Fruit fly (Drosophila melanogaster) whole organism, embryonic: Measurements from ENCODE around the gene Grasp65.

Source experiments
- BEAF-32 ChIP-seq: fragments of 200-800 bp; sonication (Bioruptor generic); optimal IDR thresholded peaks from 3 replicates; lab custom pipeline; 2017; ENCODE audit warnings: missing biosample characterization, missing genetic modification characterization, mild to moderate bottlenecking, moderate library complexity, missing genetic modification reagents
- CG12942 ChIP-seq: fragments of 200-800 bp; sonication (Bioruptor generic); optimal IDR thresholded peaks from 3 replicates; lab custom pipeline; 2016; ENCODE audit warnings: missing biosample characterization, missing genetic modification characterization
- CG13287 ChIP-seq: fragments of 200-800 bp; sonication (Bioruptor generic); IDR thresholded peaks from 2 replicates; pipeline ENCODE4 v1.3.6; 2022; ENCODE audit warnings: missing biosample characterization, missing genetic modification characterization; ENCODE audit not compliant: partially characterized antibody
- CG15696 ChIP-seq: fragments of 200-800 bp; sonication (Bioruptor generic); optimal IDR thresholded peaks from 2 replicates; lab custom pipeline; 2019; ENCODE audit warnings: missing biosample characterization, mild to moderate bottlenecking, missing genetic modification characterization, moderate library complexity
- CG1603 ChIP-seq: fragments of 200-800 bp; sonication (Bioruptor generic); optimal IDR thresholded peaks from 2 replicates; lab custom pipeline; 2019; ENCODE audit warnings: missing biosample characterization, mild to moderate bottlenecking, missing genetic modification characterization, moderate library complexity
- CG17612 ChIP-seq: fragments of 200-800 bp; sonication (Bioruptor generic); IDR thresholded peaks from 2 replicates; pipeline ENCODE4 v1.3.6; 2022; ENCODE audit warnings: missing biosample characterization, missing genetic modification characterization
- CG1792 ChIP-seq: fragments of 200-800 bp; sonication (Bioruptor generic); optimal IDR thresholded peaks from 2 replicates; lab custom pipeline; 2016; ENCODE audit warnings: missing biosample characterization, missing genetic modification characterization
- CG2116 ChIP-seq: fragments of 200-800 bp; sonication (Bioruptor generic); optimal IDR thresholded peaks from 3 replicates; lab custom pipeline; 2018; ENCODE audit warnings: missing biosample characterization, mild to moderate bottlenecking, missing genetic modification characterization
- CG2129 ChIP-seq: fragments of 200-800 bp; sonication (Bioruptor generic); IDR thresholded peaks from 2 replicates; pipeline ENCODE4 v1.3.6; 2022; ENCODE audit warnings: missing biosample characterization, missing genetic modification characterization; ENCODE audit not compliant: partially characterized antibody
- CG2199 ChIP-seq: fragments of 200-800 bp; sonication (Bioruptor generic); IDR thresholded peaks from 3 replicates; pipeline ENCODE4 v1.3.6; 2022; ENCODE audit warnings: missing biosample characterization, missing genetic modification characterization
- CG2678 ChIP-seq: fragments of 200-800 bp; sonication (Bioruptor generic); optimal IDR thresholded peaks from 3 replicates; lab custom pipeline; 2019; ENCODE audit warnings: missing biosample characterization, mild to moderate bottlenecking, missing genetic modification characterization, moderate library complexity
- CG30431 ChIP-seq: fragments of 200-800 bp; sonication (Bioruptor generic); optimal IDR thresholded peaks from 2 replicates; lab custom pipeline; 2017; ENCODE audit warnings: missing biosample characterization, missing genetic modification characterization
- CG3163 ChIP-seq: fragments of 200-800 bp; sonication (Bioruptor generic); optimal IDR thresholded peaks from 3 replicates; lab custom pipeline; 2016; ENCODE audit warnings: missing biosample characterization, missing genetic modification characterization
- CG32767 ChIP-seq: fragments of 200-800 bp; sonication (Bioruptor generic); IDR thresholded peaks from 2 replicates; pipeline ENCODE4 v1.3.6; 2022; ENCODE audit warnings: missing biosample characterization, missing genetic modification characterization
- CG6765 ChIP-seq: fragments of 200-800 bp; sonication (Bioruptor generic); optimal IDR thresholded peaks from 3 replicates; lab custom pipeline; 2017; ENCODE audit warnings: missing biosample characterization, mild to moderate bottlenecking, missing genetic modification characterization
- CG9797 ChIP-seq: fragments of 200-800 bp; sonication (Bioruptor generic); optimal IDR thresholded peaks from 3 replicates; lab custom pipeline; 2018; ENCODE audit warnings: missing biosample characterization, mild to moderate bottlenecking, missing genetic modification characterization
- D19A ChIP-seq: fragments of 200-800 bp; optimal IDR thresholded peaks from 3 replicates; lab custom pipeline; 2019; ENCODE audit warnings: missing biosample characterization, mild to moderate bottlenecking, missing genetic modification characterization, moderate library complexity
- Dll ChIP-seq: fragments of 200-800 bp; sonication (Bioruptor generic); IDR thresholded peaks from 4 replicates; pipeline ENCODE4 v1.3.6; 2022; ENCODE audit warnings: missing biosample characterization, missing genetic modification characterization; ENCODE audit not compliant: partially characterized antibody
- Dp ChIP-seq: fragments of 200-800 bp; sonication (Bioruptor generic); optimal IDR thresholded peaks from 2 replicates; lab custom pipeline; 2018; ENCODE audit warnings: missing biosample characterization, mild to moderate bottlenecking, missing genetic modification characterization, moderate library complexity
- Dref ChIP-seq: fragments of 200-800 bp; sonication (Bioruptor generic); IDR thresholded peaks from 2 replicates; pipeline ENCODE4 v1.3.6; 2022; ENCODE audit warnings: missing biosample characterization, missing genetic modification characterization
- E2f2 ChIP-seq: fragments of 200-800 bp; sonication (Bioruptor generic); IDR thresholded peaks from 2 replicates; pipeline ENCODE4 v1.3.6; 2022; ENCODE audit warnings: missing biosample characterization, missing genetic modification characterization
- Eip74EF ChIP-seq, 2 experiments: fragments of 200-800 bp in 1 of 2; fragments of >200 bp in 1 of 2; sonication (Bioruptor generic) in 1 of 2; optimal IDR thresholded peaks; 2 replicates each; lab custom pipeline; 2017 to 2019; ENCODE audit warnings: missing biosample characterization in 2 of 2, missing genetic modification characterization in 2 of 2, mild to moderate bottlenecking in 1 of 2, moderate library complexity in 1 of 2
- H15 ChIP-seq: fragments of 200-800 bp; sonication (Bioruptor generic); IDR thresholded peaks from 3 replicates; pipeline ENCODE4 v1.3.6; 2022; ENCODE audit warnings: missing biosample characterization, missing genetic modification characterization
- HLHmδ ChIP-seq: fragments of 200-800 bp; sonication (Bioruptor generic); optimal IDR thresholded peaks from 2 replicates; lab custom pipeline; 2018; ENCODE audit warnings: missing biosample characterization, mild to moderate bottlenecking, missing genetic modification characterization, moderate library complexity
- MBD-R2 ChIP-seq: fragments of 200-800 bp; sonication (Bioruptor generic); IDR thresholded peaks from 2 replicates; pipeline ENCODE4 v1.3.6; 2022; ENCODE audit warnings: missing biosample characterization, missing genetic modification characterization
- MESR4 ChIP-seq: fragments of 200-800 bp; sonication (Bioruptor generic); optimal IDR thresholded peaks from 2 replicates; lab custom pipeline; 2018; ENCODE audit warnings: missing biosample characterization, mild to moderate bottlenecking, missing genetic modification characterization, moderate library complexity
- Ravus ChIP-seq: fragments of 200-800 bp; sonication (Bioruptor generic); IDR thresholded peaks from 2 replicates; pipeline ENCODE4 v1.3.6; 2022; ENCODE audit warnings: missing biosample characterization, missing genetic modification characterization
- Scr ChIP-seq: fragments of 200-800 bp; sonication (Bioruptor generic); IDR thresholded peaks from 2 replicates; pipeline ENCODE4 v1.3.6; 2022; ENCODE audit warnings: missing biosample characterization, missing genetic modification characterization; ENCODE audit not compliant: partially characterized antibody
- Tbp ChIP-seq: fragments of >200 bp; optimal IDR thresholded peaks from 2 replicates; lab custom pipeline; 2018; ENCODE audit warnings: missing biosample characterization, missing genetic modification characterization
- Usf ChIP-seq: fragments of 200-800 bp; sonication (Bioruptor generic); optimal IDR thresholded peaks from 2 replicates; lab custom pipeline; 2017; ENCODE audit warnings: missing genotype, missing biosample characterization, missing genetic modification characterization
- ash1 ChIP-seq: fragments of 200-800 bp; sonication (Bioruptor generic); optimal IDR thresholded peaks from 2 replicates; lab custom pipeline; 2018; ENCODE audit warnings: missing biosample characterization, mild to moderate bottlenecking, missing genetic modification characterization
- ato ChIP-seq: fragments of 200-800 bp; sonication (Bioruptor generic); IDR thresholded peaks from 2 replicates; pipeline ENCODE4 v1.3.6; 2022; ENCODE audit warnings: missing biosample characterization, missing genetic modification characterization; ENCODE audit not compliant: partially characterized antibody
- bbx ChIP-seq: fragments of 200-800 bp; sonication (Bioruptor generic); IDR thresholded peaks from 2 replicates; pipeline ENCODE4 v1.3.6; 2022; ENCODE audit warnings: missing biosample characterization, missing genetic modification characterization; ENCODE audit not compliant: partially characterized antibody
- danr ChIP-seq: fragments of 200-800 bp; sonication (Bioruptor generic); IDR thresholded peaks from 2 replicates; pipeline ENCODE4 v1.3.6; 2022; ENCODE audit warnings: missing biosample characterization, missing genetic modification characterization
- en ChIP-seq: fragments of 200-800 bp; sonication (Bioruptor generic); optimal IDR thresholded peaks from 2 replicates; lab custom pipeline; 2016; ENCODE audit warnings: missing biosample characterization, missing genetic modification characterization
- fd96Cb ChIP-seq: fragments of 200-800 bp; sonication (Bioruptor generic); optimal IDR thresholded peaks from 2 replicates; lab custom pipeline; 2018; ENCODE audit warnings: missing biosample characterization, mild to moderate bottlenecking, missing genetic modification characterization, moderate library complexity
- kah ChIP-seq: fragments of 200-800 bp; sonication (Bioruptor generic); optimal IDR thresholded peaks from 2 replicates; lab custom pipeline; 2018; ENCODE audit warnings: missing biosample characterization, mild to moderate bottlenecking, missing genetic modification characterization
- kni ChIP-seq: fragments of 200-800 bp; sonication (Bioruptor generic); optimal IDR thresholded peaks from 3 replicates; lab custom pipeline; 2017; ENCODE audit warnings: mild to moderate bottlenecking, missing biosample characterization, missing genetic modification reagents, missing genetic modification characterization
- pita ChIP-seq: fragments of 200-800 bp; sonication (Bioruptor generic); optimal IDR thresholded peaks from 2 replicates; lab custom pipeline; 2017; ENCODE audit warnings: missing biosample characterization, mild to moderate bottlenecking, missing genetic modification characterization
- prd ChIP-seq, 3 experiments: fragments of >200 bp in 2 of 3; fragments of 200-800 bp in 1 of 3; sonication (Bioruptor generic) in 1 of 3; optimal IDR thresholded peaks in 2 of 3; IDR thresholded peaks in 1 of 3; 2 replicates in 2 of 3; 3 replicates in 1 of 3; pipeline versions ENCODE4 v1.3.6 to Lab custom; 2017 to 2022; ENCODE audit warnings: missing biosample characterization in 1 of 3, missing genetic modification characterization in 1 of 3
- pzg ChIP-seq: fragments of 200-800 bp; sonication (Bioruptor generic); optimal IDR thresholded peaks from 3 replicates; lab custom pipeline; 2018; ENCODE audit warnings: missing biosample characterization, mild to moderate bottlenecking, missing genetic modification characterization, moderate library complexity
- sc ChIP-seq, 3 experiments: fragments of >200 bp in 2 of 3; fragments of 200-800 bp in 1 of 3; sonication (Bioruptor generic) in 1 of 3; optimal IDR thresholded peaks; 2 replicates in 2 of 3; 3 replicates in 1 of 3; lab custom pipeline; 2017; ENCODE audit warnings: mild to moderate bottlenecking in 1 of 3, missing biosample characterization in 1 of 3, missing genetic modification characterization in 1 of 3, missing genetic modification reagents in 1 of 3
- sens-2 ChIP-seq: fragments of 200-800 bp; sonication (Bioruptor generic); IDR thresholded peaks from 2 replicates; pipeline ENCODE4 v1.3.6; 2022; ENCODE audit warnings: missing biosample characterization, missing genetic modification characterization
- slbo ChIP-seq: fragments of 200-800 bp; sonication (Bioruptor generic); IDR thresholded peaks from 2 replicates; pipeline ENCODE4 v1.3.6; 2022; ENCODE audit warnings: missing biosample characterization, missing genetic modification characterization
- ssp ChIP-seq: fragments of 200-800 bp; sonication (Bioruptor generic); IDR thresholded peaks from 2 replicates; pipeline ENCODE4 v1.3.6; 2022; ENCODE audit warnings: missing biosample characterization, missing genetic modification characterization
- stwl ChIP-seq: fragments of 200-800 bp; sonication (Bioruptor generic); optimal IDR thresholded peaks from 3 replicates; lab custom pipeline; 2018; ENCODE audit warnings: missing biosample characterization, mild to moderate bottlenecking, missing genetic modification characterization, moderate library complexity
- unc-4 ChIP-seq: fragments of 200-800 bp; sonication (Bioruptor generic); IDR thresholded peaks from 2 replicates; pipeline ENCODE4 v1.3.6; 2022; ENCODE audit warnings: missing biosample characterization, missing genetic modification characterization; ENCODE audit not compliant: partially characterized antibody
- vfl ChIP-seq: fragments of 200-800 bp; sonication (Bioruptor generic); optimal IDR thresholded peaks from 2 replicates; lab custom pipeline; 2016; ENCODE audit warnings: missing biosample characterization, missing genetic modification characterization

Grasp65 gene

dm6 chr3L:19913328-19913936, 11.3 kb upstream of the Grasp65 start, which contains the start of gene Mtr3:
Gene Mtr3 (minus strand): TSS chr3L:19913715.
- TF ChIP-seq CG6765 (GFP tag; lab: Kevin White, UChicago): no peak
- TF ChIP-seq HLHmδ (GFP tag; lab: Kevin White, UChicago): no peak
- TF ChIP-seq Dp (GFP tag; lab: Kevin White, UChicago): peak; percentile 79
- no peak for TF ChIP-seq pita (GFP tag; lab: Kevin White, UChicago)
- peak; percentile 57 for TF ChIP-seq CG2116 (GFP tag; lab: Kevin White, UChicago)
- TF ChIP-seq CG13287 (GFP tag; lab: Robert Waterston, UW): peak; percentile 58
- TF ChIP-seq CG2129 (GFP tag; lab: Robert Waterston, UW): no peak
- TF ChIP-seq CG1603: no peak
- TF ChIP-seq Dll: peak; percentile 58; the same call in 2 of the 4 replicates
- peak; percentile 92 for TF ChIP-seq kah
- TF ChIP-seq en (GFP tag; lab: Kevin White, UChicago): no peak
- TF ChIP-seq pzg (GFP tag; lab: Kevin White, UChicago): peak; percentile 14
- TF ChIP-seq Dref (GFP tag; lab: Robert Waterston, UW): peak; percentile 58
- no peak for TF ChIP-seq CG17612 (GFP tag; lab: Robert Waterston, UW)
- TF ChIP-seq BEAF-32 (GFP tag; lab: Kevin White, UChicago): peak; percentile 27
- no peak for TF ChIP-seq sens-2
- TF ChIP-seq Ravus (GFP tag; lab: Robert Waterston, UW): no peak
- TF ChIP-seq unc-4 (GFP tag; lab: Robert Waterston, UW): peak; percentile 52
- TF ChIP-seq CG15696: no peak
- no peak for TF ChIP-seq CG12942 (GFP tag; lab: Kevin White, UChicago)
- peak; percentile 39; the same call in 1 of the 2 replicates for TF ChIP-seq Scr (GFP tag; lab: Robert Waterston, UW)
- TF ChIP-seq CG9797 (GFP tag; lab: Kevin White, UChicago): peak; percentile 6
- no peak for TF ChIP-seq ash1 (GFP tag; lab: Kevin White, UChicago)
- no peak for TF ChIP-seq CG2678 (tag; lab: Kevin White, UChicago)
- peak; percentile 29; the same call in 1 of the 2 replicates for TF ChIP-seq MBD-R2 (GFP tag; lab: Robert Waterston, UW)
- TF ChIP-seq E2f2 (GFP tag; lab: Robert Waterston, UW): peak; percentile 80
- no peak for TF ChIP-seq ato (GFP tag; lab: Robert Waterston, UW)
- TF ChIP-seq MESR4: peak; percentile 62
- no peak for TF ChIP-seq fd96Cb (tag; lab: Kevin White, UChicago)
- peak; percentile 2 for TF ChIP-seq stwl
- no peak for TF ChIP-seq slbo (GFP tag; lab: Robert Waterston, UW)

DNA sequence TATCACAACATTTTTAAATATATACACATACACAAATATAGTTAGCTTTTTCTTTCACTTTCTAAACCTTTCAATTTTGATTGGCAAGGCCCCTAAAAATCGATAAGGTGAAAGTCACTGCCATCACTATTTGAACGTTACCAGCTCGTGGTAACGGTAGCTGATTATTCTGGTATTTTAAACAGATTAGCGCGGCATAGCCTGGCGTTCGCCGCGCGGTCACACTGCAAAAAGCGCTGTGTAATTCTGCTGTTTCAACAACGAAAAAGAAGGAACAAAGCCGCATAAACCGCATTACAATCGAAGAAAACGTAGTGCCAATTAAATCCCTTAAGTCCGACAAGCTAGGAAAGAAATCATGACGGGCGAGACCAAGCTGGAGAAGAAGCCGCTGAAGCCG, 9.9 kb upstream of the Grasp65 start, which contains the start of gene Rpn1:
Gene Rpn1, plus strand, starts transcription at position 219 of the 400 bp plus-strand sequence.
- no peak for TF ChIP-seq D19A
- TF ChIP-seq Eip74EF (GFP tag; optimal IDR thresholded peaks at IDR 0.05; lab: Kevin White, UChicago): no peak
- TF ChIP-seq H15 (GFP tag; lab: Robert Waterston, UW): no peak
- TF ChIP-seq en (GFP tag; lab: Kevin White, UChicago): no peak
- TF ChIP-seq sc (optimal IDR thresholded peaks at IDR 0.05; lab: Kevin White, UChicago): no peak
- no peak for TF ChIP-seq sc (GFP tag; optimal IDR thresholded peaks at IDR 0.05; lab: Kevin White, UChicago)
- TF ChIP-seq CG3163 (GFP tag; lab: Kevin White, UChicago): no peak
- no peak for TF ChIP-seq danr (GFP tag; lab: Robert Waterston, UW)
- TF ChIP-seq kni (GFP tag; lab: Kevin White, UChicago): no peak
- TF ChIP-seq bbx (GFP tag; lab: Robert Waterston, UW): peak; percentile 49; the same call in 1 of the 2 replicates
- TF ChIP-seq CG30431 (GFP tag; lab: Kevin White, UChicago): no peak
- no peak for TF ChIP-seq Usf
- peak; percentile 49 for TF ChIP-seq ssp (GFP tag; lab: Robert Waterston, UW)
- TF ChIP-seq CG1792: no peak
- TF ChIP-seq Tbp (GFP tag; lab: Kevin White, UChicago): no peak
- TF ChIP-seq CG2199: no peak
- no peak for TF ChIP-seq Ravus (GFP tag; lab: Robert Waterston, UW)
- TF ChIP-seq vfl: no peak
- TF ChIP-seq prd (optimal IDR thresholded peaks at IDR 0.05; lab: Kevin White, UChicago): no peak
- no peak for TF ChIP-seq prd (GFP tag; IDR thresholded peaks at IDR 0.05; lab: Robert Waterston, UW)
- TF ChIP-seq CG32767 (GFP tag; lab: Robert Waterston, UW): no peak
